Fruit fly (Drosophila melanogaster) whole organism, embryonic: ENCODE measurements around the gene CG5440.

Source experiments
- Antp ChIP-seq: fragments of 200-800 bp; sonication (Bioruptor generic); optimal IDR thresholded peaks from 3 replicates; lab custom pipeline; 2016; ENCODE audit warnings: missing biosample characterization, missing genetic modification characterization
- Blimp-1 ChIP-seq: fragments of 200-800 bp; sonication (Bioruptor generic); optimal IDR thresholded peaks from 3 replicates; lab custom pipeline; 2018; ENCODE audit warnings: missing biosample characterization, missing genetic modification characterization, mild to moderate bottlenecking, moderate library complexity, missing genetic modification reagents
- CG10274 ChIP-seq: fragments of 200-800 bp; sonication (Bioruptor generic); optimal IDR thresholded peaks from 3 replicates; lab custom pipeline; 2017; ENCODE audit warnings: missing biosample characterization, mild to moderate bottlenecking, missing genetic modification characterization
- CG10543 ChIP-seq: fragments of 200-800 bp; sonication (Bioruptor generic); optimal IDR thresholded peaks from 3 replicates; lab custom pipeline; 2017; ENCODE audit warnings: missing biosample characterization, mild to moderate bottlenecking, missing genetic modification characterization, moderate library complexity
- CG10565 ChIP-seq: fragments of 200-800 bp; sonication (Bioruptor generic); optimal IDR thresholded peaks from 3 replicates; lab custom pipeline; 2016; ENCODE audit warnings: missing biosample characterization, mild to moderate bottlenecking, missing genetic modification characterization
- CG13296 ChIP-seq: fragments of 200-800 bp; sonication (Bioruptor generic); optimal IDR thresholded peaks from 3 replicates; lab custom pipeline; 2018; ENCODE audit warnings: missing biosample characterization, mild to moderate bottlenecking, missing genetic modification characterization
- CG13894 ChIP-seq: fragments of 200-800 bp; sonication (Bioruptor generic); optimal IDR thresholded peaks from 3 replicates; lab custom pipeline; 2018; ENCODE audit warnings: missing biosample characterization, mild to moderate bottlenecking, missing genetic modification characterization, moderate library complexity
- CG14014 ChIP-seq: fragments of 200-800 bp; sonication (Bioruptor generic); IDR thresholded peaks from 2 replicates; pipeline ENCODE4 v1.3.6; 2022; ENCODE audit warnings: missing biosample characterization, missing genetic modification characterization
- CG14965 ChIP-seq: fragments of 200-800 bp; sonication (Bioruptor generic); optimal IDR thresholded peaks from 2 replicates; lab custom pipeline; 2016; ENCODE audit warnings: missing biosample characterization, missing genetic modification characterization, borderline replicate concordance
- CG3407 ChIP-seq: fragments of 200-800 bp; sonication (Bioruptor generic); optimal IDR thresholded peaks from 2 replicates; lab custom pipeline; 2018; ENCODE audit warnings: missing biosample characterization, mild to moderate bottlenecking, missing genetic modification characterization
- CG4854 ChIP-seq: fragments of 200-800 bp; sonication (Bioruptor generic); optimal IDR thresholded peaks from 2 replicates; lab custom pipeline; 2016; ENCODE audit warnings: missing biosample characterization, missing genetic modification characterization, inconsistent platforms
- CG7271 ChIP-seq: fragments of 200-800 bp; sonication (Bioruptor generic); optimal IDR thresholded peaks from 2 replicates; lab custom pipeline; 2018; ENCODE audit warnings: missing biosample characterization, mild to moderate bottlenecking, missing genetic modification characterization, moderate library complexity
- CG7987 ChIP-seq: fragments of 200-800 bp; sonication (Bioruptor generic); optimal IDR thresholded peaks from 2 replicates; lab custom pipeline; 2018; ENCODE audit warnings: missing biosample characterization, mild to moderate bottlenecking, missing genetic modification characterization, moderate library complexity
- CG9437 ChIP-seq: fragments of 200-800 bp; sonication (Bioruptor generic); optimal IDR thresholded peaks from 2 replicates; lab custom pipeline; 2018; ENCODE audit warnings: missing biosample characterization, mild to moderate bottlenecking, missing genetic modification characterization
- CG9797 ChIP-seq: fragments of 200-800 bp; sonication (Bioruptor generic); optimal IDR thresholded peaks from 3 replicates; lab custom pipeline; 2018; ENCODE audit warnings: missing biosample characterization, mild to moderate bottlenecking, missing genetic modification characterization
- CG9932 ChIP-seq: fragments of 200-800 bp; sonication (Bioruptor generic); IDR thresholded peaks from 2 replicates; pipeline ENCODE4 v1.3.6; 2022; ENCODE audit warnings: missing biosample characterization, missing genetic modification characterization
- Eip74EF ChIP-seq, 2 experiments: fragments of 200-800 bp in 1 of 2; fragments of >200 bp in 1 of 2; sonication (Bioruptor generic) in 1 of 2; optimal IDR thresholded peaks; 2 replicates each; lab custom pipeline; 2017 to 2019; ENCODE audit warnings: missing biosample characterization in 2 of 2, missing genetic modification characterization in 2 of 2, mild to moderate bottlenecking in 1 of 2, moderate library complexity in 1 of 2
- H2.0 ChIP-seq: fragments of 200-800 bp; sonication (Bioruptor generic); IDR thresholded peaks from 2 replicates; pipeline ENCODE4 v1.3.6; 2022; ENCODE audit warnings: missing biosample characterization, missing genetic modification characterization
- NC2α ChIP-seq: fragments of 200-800 bp; sonication (Bioruptor generic); optimal IDR thresholded peaks from 2 replicates; lab custom pipeline; 2016; ENCODE audit warnings: missing biosample characterization, missing genetic modification characterization
- NC2β ChIP-seq: fragments of 200-800 bp; sonication (Bioruptor generic); optimal IDR thresholded peaks from 2 replicates; lab custom pipeline; 2016; ENCODE audit warnings: missing biosample characterization, missing genetic modification characterization
- PHDP ChIP-seq: fragments of 200-800 bp; sonication (Bioruptor generic); optimal IDR thresholded peaks from 3 replicates; lab custom pipeline; 2018; ENCODE audit warnings: missing biosample characterization, mild to moderate bottlenecking, missing genetic modification characterization, moderate library complexity
- Rfx ChIP-seq: fragments of 200-800 bp; sonication (Bioruptor generic); IDR thresholded peaks from 2 replicates; pipeline ENCODE4 v1.3.6; 2022; ENCODE audit warnings: missing biosample characterization, missing genetic modification characterization
- Rx ChIP-seq: fragments of 200-800 bp; sonication (Bioruptor generic); IDR thresholded peaks from 2 replicates; pipeline ENCODE4 v1.3.6; 2022; ENCODE audit warnings: missing biosample characterization, missing genetic modification characterization
- Sox102F ChIP-seq: fragments of 200-800 bp; sonication (Bioruptor generic); optimal IDR thresholded peaks from 2 replicates; lab custom pipeline; 2018; ENCODE audit warnings: missing biosample characterization, mild to moderate bottlenecking, missing genetic modification characterization, moderate library complexity
- Sry-δ ChIP-seq: fragments of 200-800 bp; sonication (Bioruptor generic); optimal IDR thresholded peaks from 2 replicates; lab custom pipeline; 2016; ENCODE audit warnings: missing biosample characterization, missing genetic modification characterization
- bowl ChIP-seq: fragments of 200-800 bp; sonication (Bioruptor generic); IDR thresholded peaks from 2 replicates; pipeline ENCODE4 v1.3.6; 2022; ENCODE audit warnings: missing biosample characterization, missing genetic modification characterization
- cad ChIP-seq: fragments of >200 bp; optimal IDR thresholded peaks from 2 replicates; lab custom pipeline; 2017; ENCODE audit warnings: missing biosample characterization, missing genetic modification characterization
- cg ChIP-seq: fragments of 200-800 bp; sonication (Bioruptor generic); optimal IDR thresholded peaks from 3 replicates; lab custom pipeline; 2019; ENCODE audit warnings: missing biosample characterization, mild to moderate bottlenecking, missing genetic modification characterization, moderate library complexity
- chif ChIP-seq, 2 experiments: fragments of 200-800 bp; sonication (Bioruptor generic); optimal IDR thresholded peaks; 3 replicates each; lab custom pipeline; 2016; ENCODE audit warnings: missing biosample characterization in 2 of 2, missing genetic modification characterization in 2 of 2
- chinmo ChIP-seq: fragments of 200-800 bp; sonication (Bioruptor generic); IDR thresholded peaks from 4 replicates; pipeline ENCODE4 v1.3.6; 2022; ENCODE audit warnings: missing biosample characterization, missing genetic modification characterization; ENCODE audit not compliant: partially characterized antibody
- dan ChIP-seq: fragments of 200-800 bp; sonication (Bioruptor generic); IDR thresholded peaks from 2 replicates; pipeline ENCODE4 v1.3.6; 2022; ENCODE audit warnings: missing biosample characterization, missing genetic modification characterization
- dmrt11E ChIP-seq: fragments of 200-800 bp; sonication (Bioruptor generic); optimal IDR thresholded peaks from 3 replicates; lab custom pipeline; 2018; ENCODE audit warnings: missing biosample characterization, mild to moderate bottlenecking, missing genetic modification characterization, moderate library complexity
- fu2 ChIP-seq: fragments of 200-800 bp; sonication (Bioruptor generic); optimal IDR thresholded peaks from 2 replicates; lab custom pipeline; 2016; ENCODE audit warnings: missing biosample characterization, missing genetic modification characterization
- gro ChIP-seq: fragments of 200-800 bp; sonication (Bioruptor generic); optimal IDR thresholded peaks from 2 replicates; lab custom pipeline; 2016; ENCODE audit warnings: missing biosample characterization, missing genetic modification characterization
- gt ChIP-seq: fragments of 200-800 bp; sonication (Bioruptor generic); IDR thresholded peaks from 2 replicates; pipeline ENCODE4 v1.3.6; 2022; ENCODE audit warnings: missing biosample characterization, missing genetic modification characterization
- ken ChIP-seq: fragments of 200-800 bp; sonication (Bioruptor generic); IDR thresholded peaks from 3 replicates; pipeline ENCODE4 v1.3.6; 2022; ENCODE audit warnings: missing biosample characterization, missing genetic modification characterization
- kni ChIP-seq: fragments of 200-800 bp; sonication (Bioruptor generic); optimal IDR thresholded peaks from 3 replicates; lab custom pipeline; 2017; ENCODE audit warnings: mild to moderate bottlenecking, missing biosample characterization, missing genetic modification reagents, missing genetic modification characterization
- lmd ChIP-seq: fragments of 200-800 bp; sonication (Bioruptor generic); IDR thresholded peaks from 2 replicates; pipeline ENCODE4 v1.3.6; 2022; ENCODE audit warnings: missing biosample characterization, missing genetic modification characterization
- lov ChIP-seq, 2 experiments: fragments of 200-800 bp in 1 of 2; fragments of >200 bp in 1 of 2; sonication (Bioruptor generic) in 1 of 2; IDR thresholded peaks in 1 of 2; optimal IDR thresholded peaks in 1 of 2; 2 replicates in 1 of 2; 3 replicates in 1 of 2; pipeline versions ENCODE4 v1.3.6 to Lab custom; 2017 to 2022; ENCODE audit warnings: missing biosample characterization in 1 of 2, missing genetic modification characterization in 1 of 2
- nom ChIP-seq: fragments of 200-800 bp; sonication (Bioruptor generic); optimal IDR thresholded peaks from 2 replicates; lab custom pipeline; 2017; ENCODE audit warnings: missing biosample characterization, missing genetic modification characterization, mild to moderate bottlenecking, moderate library complexity, missing genetic modification reagents
- pum ChIP-seq: fragments of 200-800 bp; sonication (Bioruptor generic); optimal IDR thresholded peaks from 2 replicates; lab custom pipeline; 2016; ENCODE audit warnings: missing biosample characterization, missing genetic modification characterization
- salm ChIP-seq: fragments of 200-800 bp; sonication (Bioruptor generic); optimal IDR thresholded peaks from 2 replicates; lab custom pipeline; 2018; ENCODE audit warnings: missing biosample characterization, mild to moderate bottlenecking, missing genetic modification characterization
- schlank ChIP-seq: fragments of 200-800 bp; sonication (Bioruptor generic); optimal IDR thresholded peaks from 2 replicates; lab custom pipeline; 2018; ENCODE audit warnings: missing biosample characterization, mild to moderate bottlenecking, missing genetic modification characterization
- seq ChIP-seq: fragments of 200-800 bp; sonication (Bioruptor generic); IDR thresholded peaks from 2 replicates; pipeline ENCODE4 v1.3.6; 2022; ENCODE audit warnings: missing biosample characterization, missing genetic modification characterization
- sim ChIP-seq: fragments of 200-800 bp; sonication (Bioruptor generic); IDR thresholded peaks from 2 replicates; pipeline ENCODE4 v1.3.6; 2022; ENCODE audit warnings: missing biosample characterization, missing genetic modification characterization
- wek ChIP-seq: fragments of 200-800 bp; sonication (Bioruptor generic); optimal IDR thresholded peaks from 3 replicates; lab custom pipeline; 2018; ENCODE audit warnings: missing biosample characterization, mild to moderate bottlenecking, missing genetic modification characterization, moderate library complexity
- yki ChIP-seq: fragments of >200 bp; optimal IDR thresholded peaks from 3 replicates; lab custom pipeline; 2018
- zfh1 ChIP-seq: fragments of 200-800 bp; sonication (Bioruptor generic); IDR thresholded peaks from 3 replicates; pipeline ENCODE4 v1.3.6; 2022; ENCODE audit warnings: missing biosample characterization, missing genetic modification characterization

The CG5440 gene

DNA sequence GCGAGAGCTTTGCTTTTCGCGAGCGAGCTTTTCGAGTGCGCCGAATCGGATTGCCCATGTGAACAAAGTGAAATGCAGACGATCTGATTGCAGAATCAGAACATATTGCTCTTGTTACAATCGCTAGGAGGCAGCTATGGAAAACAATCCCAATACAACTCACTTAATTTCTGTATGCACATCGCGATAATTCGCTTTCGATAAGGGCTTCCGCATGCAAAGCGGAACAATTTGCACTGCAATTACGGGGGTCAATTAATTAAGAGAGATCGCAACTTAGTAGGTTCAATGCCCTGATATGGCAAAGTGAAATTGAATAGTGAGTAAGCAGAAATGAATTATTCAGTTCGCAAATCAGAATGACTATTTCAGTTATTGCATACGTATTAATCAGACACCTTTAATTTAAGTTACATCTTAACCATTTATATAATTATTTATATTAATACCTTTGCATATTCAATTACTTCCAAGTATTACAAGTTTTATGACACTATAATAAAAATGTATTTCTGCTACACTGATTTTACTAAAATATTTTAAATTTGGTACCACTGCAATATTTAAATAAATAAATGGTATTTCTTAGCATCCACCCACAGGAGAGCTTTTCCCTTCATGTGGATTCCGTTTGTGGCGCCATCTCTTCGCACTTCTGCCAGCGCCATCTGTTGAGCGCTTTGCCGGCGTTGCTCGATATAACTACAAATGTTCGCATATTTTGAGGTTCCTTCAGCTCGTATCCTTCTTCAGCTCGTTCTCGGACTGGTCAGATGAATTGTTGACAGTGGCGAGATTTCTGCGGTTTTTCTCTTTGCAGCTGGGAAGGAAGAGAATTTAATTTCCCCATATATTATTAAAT, 28.1 kb downstream of the CG5440 start, which contains the start of gene NLaz (continued):
- TF ChIP-seq zfh1 (GFP tag; lab: Robert Waterston, UW) (peak; percentile 73; the same call in 2 of the 3 replicates), CG9437 (no peak), CG9932 (GFP tag; lab: Robert Waterston, UW) (peak; percentile 12; the same call in 1 of the 2 replicates), lov (optimal IDR thresholded peaks at IDR 0.05; lab: Kevin White, UChicago) (no peak), lov (GFP tag; IDR thresholded peaks at IDR 0.05; lab: Robert Waterston, UW) (no peak), NC2β (GFP tag; lab: Kevin White, UChicago) (no peak), Rx (GFP tag; lab: Robert Waterston, UW) (no peak), cg (no peak), Sox102F (peak; percentile 45), kni (GFP tag; lab: Kevin White, UChicago) (no peak), H2.0 (GFP tag; lab: Robert Waterston, UW) (peak; percentile 69), nom (GFP tag; lab: Kevin White, UChicago) (no peak), chinmo (GFP tag; lab: Robert Waterston, UW) (no peak), pum (peak; percentile 9), CG7987 (GFP tag; lab: Kevin White, UChicago) (no peak), schlank (tag; lab: Kevin White, UChicago) (no peak), bowl (GFP tag; lab: Robert Waterston, UW) (no peak), CG10543 (no peak), CG14965 (no peak), Rfx (GFP tag; lab: Robert Waterston, UW) (peak; percentile 85), CG10565 (no peak), wek (GFP tag; lab: Kevin White, UChicago) (no peak), lmd (GFP tag; lab: Robert Waterston, UW) (peak; percentile 78; the same call in 1 of the 2 replicates), CG9797 (GFP tag; lab: Kevin White, UChicago) (no peak), CG10274 (GFP tag; lab: Kevin White, UChicago) (no peak), yki (no peak), CG13894 (tag; lab: Kevin White, UChicago) (no peak), chif (GFP tag; optimal IDR thresholded peaks at IDR 0.05; lab: Kevin White, UChicago) (peak in 1 of 2 experiments; percentile 27), Antp (GFP tag; lab: Kevin White, UChicago) (peak; percentile 25), NC2α (GFP tag; lab: Kevin White, UChicago) (no peak), seq (GFP tag; lab: Robert Waterston, UW) (no peak), Eip74EF (GFP tag; optimal IDR thresholded peaks at IDR 0.05; lab: Kevin White, UChicago) (no peak), dan (GFP tag; lab: Robert Waterston, UW) (no peak), cad (no peak), CG14014 (0 out of 2 replicates have a peak, but pooled peaks have one; percentile 7), CG13296 (no peak), sim (GFP tag; lab: Robert Waterston, UW) (0 out of 2 replicates have a peak, but pooled peaks have one; percentile 27), gt (GFP tag; lab: Robert Waterston, UW) (no peak), CG3407 (GFP tag; lab: Kevin White, UChicago) (no peak), Sry-δ (GFP tag; lab: Kevin White, UChicago) (no peak), dmrt11E (no peak), CG4854 (GFP tag; lab: Kevin White, UChicago) (no peak), fu2 (GFP tag; lab: Kevin White, UChicago) (no peak), ken (GFP tag; lab: Robert Waterston, UW) (peak; percentile 83; the same call in 2 of the 3 replicates), PHDP (tag; lab: Kevin White, UChicago) (no peak), gro (GFP tag; lab: Kevin White, UChicago) (no peak), salm (no peak), CG7271 (tag; lab: Kevin White, UChicago) (no peak), Blimp-1 (GFP tag; lab: Kevin White, UChicago) (no peak)
